Worm (Caenorhabditis elegans) whole organism, midembryonic: Measurements from ENCODE around the gene Y43F8B.13.

Experiments used
- T22C8.4 ChIP-seq: fragments of 200-800 bp; sonication (Bioruptor generic); IDR thresholded peaks from 2 replicates; pipeline ENCODE4 v1.3.6; 2022; ENCODE audit warnings: missing genetic modification characterization, missing compliant biosample characterization
- cog-1 ChIP-seq: sonication (generic microtip); optimal IDR thresholded peaks from 2 replicates; lab custom pipeline; 2016; ENCODE audit warnings: missing genetic modification characterization, missing compliant biosample characterization
- flt-1 ChIP-seq: fragments of 200-800 bp; sonication (Bioruptor generic); IDR thresholded peaks from 2 replicates; pipeline ENCODE4 v1.3.6; 2022; ENCODE audit warnings: missing genetic modification characterization, missing compliant biosample characterization
- klf-2 ChIP-seq: fragments of 200-800 bp; sonication (Bioruptor generic); conservative IDR thresholded peaks from 2 replicates; pipeline ENCODE4 v1.3.6; 2022; ENCODE audit warnings: missing genetic modification reagents, missing genetic modification characterization, missing compliant biosample characterization
- med-1 ChIP-seq: sonication (generic microtip); optimal IDR thresholded peaks from 2 replicates; lab custom pipeline; 2017; ENCODE audit warnings: missing genetic modification characterization, mild to moderate bottlenecking, missing compliant biosample characterization, antibody characterized with exemption, missing genetic modification reagents; ENCODE audit not compliant: insufficient read depth
- ref-1 ChIP-seq: fragments of 200-800 bp; sonication (Bioruptor generic); conservative IDR thresholded peaks from 2 replicates; pipeline ENCODE4 v1.3.6; 2022; ENCODE audit warnings: missing genetic modification reagents, missing genetic modification characterization, missing compliant biosample characterization
- tab-1 ChIP-seq: fragments of 200-800 bp; sonication (Bioruptor generic); IDR thresholded peaks from 2 replicates; pipeline ENCODE4 v1.3.6; 2022; ENCODE audit warnings: missing genetic modification characterization, missing compliant biosample characterization
- ztf-23 ChIP-seq: fragments of 200-800 bp; sonication (Bioruptor generic); IDR thresholded peaks from 2 replicates; pipeline ENCODE4 v1.3.6; 2022; ENCODE audit warnings: missing genetic modification reagents, missing genetic modification characterization, missing compliant biosample characterization
- ztf-29 ChIP-seq: fragments of 200-800 bp; sonication (Bioruptor generic); IDR thresholded peaks from 2 replicates; pipeline ENCODE4 v1.3.6; 2022; ENCODE audit warnings: missing genetic modification reagents, missing genetic modification characterization, missing compliant biosample characterization

Y43F8B.13 gene

DNA sequence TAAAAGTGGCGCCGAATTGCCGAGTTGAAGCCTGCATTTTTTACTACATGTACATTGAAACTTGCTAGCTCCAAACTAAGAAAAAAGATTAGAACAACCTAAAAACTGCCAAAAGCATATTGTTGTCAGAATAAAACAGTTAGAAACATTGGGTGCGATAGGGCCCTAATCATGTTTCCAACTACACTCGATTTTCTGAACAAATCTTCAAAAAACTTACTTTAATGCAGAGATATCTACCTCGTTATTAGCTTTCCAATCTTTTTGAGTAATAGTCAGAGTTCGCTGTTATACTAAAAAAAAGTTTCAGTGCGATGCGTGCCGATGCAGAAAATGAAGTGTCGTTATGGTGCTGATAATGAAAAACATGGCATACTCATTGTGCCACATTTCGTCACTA lies at the start of gene Y43F8B.13, which contains the start of gene Y43F8B.14:
Gene Y43F8B.13 (plus strand): TSS at position 301 of the 400 bp plus-strand sequence.
Gene Y43F8B.14 (minus strand): TSS at position 322 of the 400 bp plus-strand sequence.
- TF ChIP-seq ztf-23 (GFP tag; lab: Robert Waterston, UW) (no peak), klf-2 (GFP tag; lab: Robert Waterston, UW) (no peak), T22C8.4 (GFP tag; lab: Robert Waterston, UW) (no peak), tab-1 (no peak), ref-1 (GFP tag; lab: Robert Waterston, UW) (no peak), med-1 (no peak), flt-1 (GFP tag; lab: Robert Waterston, UW) (no peak), cog-1 (no peak), ztf-29 (GFP tag; lab: Robert Waterston, UW) (no peak)

DNA sequence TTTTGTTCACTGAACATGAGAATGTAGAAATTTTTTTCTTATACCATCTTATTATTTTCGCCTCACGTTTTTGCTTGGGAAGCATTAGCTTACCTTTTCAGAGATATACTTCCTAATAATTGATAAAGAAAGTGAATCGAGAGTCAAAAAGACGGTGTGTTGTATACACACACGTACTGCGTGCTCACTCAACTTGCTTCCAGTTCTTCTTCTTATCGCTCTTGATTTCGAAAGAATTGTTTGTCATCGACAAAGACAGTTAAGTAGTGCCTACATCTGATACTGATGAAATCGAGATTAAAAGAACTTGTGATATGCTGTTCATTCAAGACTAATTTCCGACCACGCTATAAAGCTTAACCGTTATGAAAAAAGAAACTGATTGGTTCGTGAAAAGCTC lies 45.1 kb upstream of the Y43F8B.13 start, which contains the start of gene C25F9.5:
Gene C25F9.5 (minus strand): TSS at position 195 of the 400 bp plus-strand sequence.
- TF ChIP-seq cog-1, result no peak

DNA sequence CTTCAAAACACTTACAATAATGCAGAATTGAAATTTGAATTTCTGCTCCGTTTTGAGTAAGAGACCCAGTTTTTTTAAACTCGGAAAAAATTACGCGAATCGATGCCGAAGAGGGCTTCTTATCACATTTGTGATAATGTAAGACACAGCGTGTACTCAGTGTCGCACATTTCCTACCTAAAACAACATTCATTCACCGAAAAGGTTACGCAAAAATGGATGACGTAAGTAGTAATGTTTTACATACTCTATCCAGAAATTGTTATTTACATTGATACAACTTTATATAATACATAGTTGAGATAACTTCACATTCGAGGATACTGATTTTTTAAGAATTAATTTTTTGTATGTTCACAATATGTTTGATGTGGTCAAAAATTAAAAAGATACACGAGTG lies 39.3 kb upstream of the Y43F8B.13 start, which contains the start of the genes C25F9.4 and C25F9.9:
Gene C25F9.4 (minus strand): TSS at position 101 of the 400 bp plus-strand sequence.
Gene C25F9.9 (plus strand): TSS at position 137 of the 400 bp plus-strand sequence.
- TF ChIP-seq cog-1 (no peak), ztf-29 (GFP tag; lab: Robert Waterston, UW) (no peak), flt-1 (GFP tag; lab: Robert Waterston, UW) (no peak), klf-2 (GFP tag; lab: Robert Waterston, UW) (no peak), ztf-23 (GFP tag; lab: Robert Waterston, UW) (no peak), T22C8.4 (GFP tag; lab: Robert Waterston, UW) (no peak), tab-1 (no peak), med-1 (no peak), ref-1 (GFP tag; lab: Robert Waterston, UW) (no peak)

DNA sequence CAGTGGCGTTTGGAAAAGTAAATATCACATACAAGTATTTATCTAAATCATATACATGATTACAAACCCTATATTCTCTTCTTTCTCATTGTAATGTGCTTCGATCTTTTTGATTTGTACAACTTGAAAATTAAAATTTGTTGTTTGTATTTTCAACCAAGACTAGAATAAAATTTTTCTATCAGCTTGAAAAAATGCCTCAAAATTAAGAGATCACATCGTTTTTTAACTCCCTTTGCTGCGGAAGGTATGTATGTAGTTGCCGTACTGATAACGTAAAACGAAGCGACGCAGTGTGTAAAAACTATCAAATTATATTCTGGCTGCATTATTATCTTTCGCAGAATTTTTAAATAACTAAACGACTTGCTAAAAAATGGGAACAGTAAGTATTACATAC lies 37.9 kb upstream of the Y43F8B.13 start, which contains the start of gene C25F9.15:
Gene C25F9.15 (plus strand): TSS at position 301 of the 400 bp plus-strand sequence.
- TF ChIP-seq med-1 (no peak), flt-1 (GFP tag; lab: Robert Waterston, UW) (no peak), tab-1 (no peak), ztf-23 (GFP tag; lab: Robert Waterston, UW) (no peak), klf-2 (GFP tag; lab: Robert Waterston, UW) (no peak), T22C8.4 (GFP tag; lab: Robert Waterston, UW) (no peak), cog-1 (no peak), ref-1 (GFP tag; lab: Robert Waterston, UW) (no peak), ztf-29 (GFP tag; lab: Robert Waterston, UW) (no peak)

DNA sequence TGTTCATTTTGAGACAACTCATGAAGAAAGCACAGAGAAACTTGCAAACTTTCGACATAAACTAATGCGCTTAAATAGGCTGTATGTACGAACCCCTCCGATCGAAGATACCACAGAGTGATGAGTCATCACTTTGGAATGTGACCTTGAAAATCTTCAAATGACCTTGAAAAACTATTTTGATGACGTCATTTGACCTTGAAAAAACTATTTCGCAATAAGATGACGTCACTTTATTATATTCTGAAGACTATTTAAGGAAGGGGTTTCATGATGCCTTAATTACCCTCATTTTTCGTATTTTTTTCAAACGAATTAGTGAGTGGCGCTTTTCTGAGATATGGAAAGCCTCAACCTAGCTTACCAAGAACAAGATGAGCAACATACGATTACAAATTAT lies 34.6 kb upstream of the Y43F8B.13 start, which contains the start of gene C25F9.2:
Gene C25F9.2 (plus strand): TSS at position 341 of the 400 bp plus-strand sequence.
- TF ChIP-seq klf-2 (GFP tag; lab: Robert Waterston, UW) (no peak), cog-1 (no peak), med-1 (no peak), ztf-29 (GFP tag; lab: Robert Waterston, UW) (no peak), ref-1 (GFP tag; lab: Robert Waterston, UW) (no peak), tab-1 (no peak), flt-1 (GFP tag; lab: Robert Waterston, UW) (no peak), T22C8.4 (GFP tag; lab: Robert Waterston, UW) (no peak), ztf-23 (GFP tag; lab: Robert Waterston, UW) (no peak)

DNA sequence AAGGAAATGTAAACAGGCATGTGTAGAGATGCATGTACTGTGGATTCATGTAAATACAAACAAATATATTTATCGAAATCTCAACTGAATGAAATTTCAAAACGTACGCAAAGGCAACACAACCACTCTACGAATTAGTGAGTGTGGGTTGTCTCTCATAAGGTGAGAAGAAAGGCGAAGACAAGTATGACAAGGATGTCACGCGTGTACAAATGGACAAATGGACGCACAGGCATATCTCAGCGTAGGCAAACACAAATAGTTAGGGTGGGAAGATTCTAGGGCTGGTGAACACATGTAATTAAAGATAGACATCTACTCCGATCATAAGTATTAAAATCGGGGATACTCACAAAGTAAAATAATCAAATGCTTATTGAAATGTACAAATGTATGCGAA lies 27.7 kb upstream of the Y43F8B.13 start:
- no peak for TF ChIP-seq flt-1 (GFP tag; lab: Robert Waterston, UW)
- no peak for TF ChIP-seq cog-1
- TF ChIP-seq klf-2 (GFP tag; lab: Robert Waterston, UW), result no peak
- no peak for TF ChIP-seq tab-1
- no peak for TF ChIP-seq ref-1 (GFP tag; lab: Robert Waterston, UW)
- TF ChIP-seq ztf-29 (GFP tag; lab: Robert Waterston, UW), result no peak
- no peak for TF ChIP-seq ztf-23 (GFP tag; lab: Robert Waterston, UW)
- TF ChIP-seq med-1, result no peak
- TF ChIP-seq T22C8.4 (GFP tag; lab: Robert Waterston, UW), result no peak

DNA sequence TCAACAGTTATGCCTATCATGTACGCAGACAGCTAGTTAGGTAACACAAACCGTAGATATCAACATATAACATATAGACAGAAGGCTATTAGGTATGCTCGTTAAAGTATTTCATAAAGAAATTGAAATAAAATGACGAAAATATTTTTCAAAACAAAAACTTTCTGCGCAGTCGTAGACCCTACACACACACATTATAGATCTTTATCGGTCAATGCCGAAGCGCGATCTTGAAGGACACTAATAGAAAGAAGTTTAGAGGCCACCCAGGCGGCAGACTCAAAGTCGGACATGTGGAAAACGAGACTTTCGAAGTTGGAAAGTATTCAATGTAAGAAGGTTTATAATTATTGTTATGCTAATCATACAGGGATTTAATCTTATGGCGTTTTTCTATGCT lies 26.8 kb upstream of the Y43F8B.13 start:
- TF ChIP-seq klf-2 (GFP tag; lab: Robert Waterston, UW) (no peak), ztf-23 (GFP tag; lab: Robert Waterston, UW) (no peak), ztf-29 (GFP tag; lab: Robert Waterston, UW) (no peak), T22C8.4 (GFP tag; lab: Robert Waterston, UW) (no peak), med-1 (no peak), tab-1 (no peak), flt-1 (GFP tag; lab: Robert Waterston, UW) (no peak), cog-1 (no peak), ref-1 (GFP tag; lab: Robert Waterston, UW) (no peak)

DNA sequence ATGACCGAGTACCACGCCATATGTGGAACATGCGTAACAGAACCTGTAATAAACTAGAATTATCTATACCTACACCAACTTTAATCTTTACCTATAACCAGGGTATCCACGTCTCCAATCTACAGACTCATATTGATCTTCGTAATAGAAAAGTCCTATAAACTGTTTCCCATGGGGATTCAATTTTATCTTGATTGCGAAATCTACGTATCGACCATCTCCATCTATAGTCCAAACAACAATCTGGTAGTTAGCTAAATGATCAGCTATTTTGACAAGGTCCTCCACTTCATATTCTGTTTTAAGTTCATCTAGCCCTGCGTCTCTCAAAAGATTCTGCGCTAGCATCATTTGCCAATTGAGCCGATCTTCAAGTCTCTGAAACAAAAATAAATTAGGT lies 26.1 kb upstream of the Y43F8B.13 start:
- TF ChIP-seq med-1, result no peak
- TF ChIP-seq T22C8.4 (GFP tag; lab: Robert Waterston, UW), result no peak
- TF ChIP-seq ztf-29 (GFP tag; lab: Robert Waterston, UW), result no peak
- TF ChIP-seq klf-2 (GFP tag; lab: Robert Waterston, UW), result no peak
- no peak for TF ChIP-seq ref-1 (GFP tag; lab: Robert Waterston, UW)
- TF ChIP-seq ztf-23 (GFP tag; lab: Robert Waterston, UW), result no peak
- TF ChIP-seq tab-1, result no peak
- TF ChIP-seq cog-1, result no peak
- no peak for TF ChIP-seq flt-1 (GFP tag; lab: Robert Waterston, UW)

DNA sequence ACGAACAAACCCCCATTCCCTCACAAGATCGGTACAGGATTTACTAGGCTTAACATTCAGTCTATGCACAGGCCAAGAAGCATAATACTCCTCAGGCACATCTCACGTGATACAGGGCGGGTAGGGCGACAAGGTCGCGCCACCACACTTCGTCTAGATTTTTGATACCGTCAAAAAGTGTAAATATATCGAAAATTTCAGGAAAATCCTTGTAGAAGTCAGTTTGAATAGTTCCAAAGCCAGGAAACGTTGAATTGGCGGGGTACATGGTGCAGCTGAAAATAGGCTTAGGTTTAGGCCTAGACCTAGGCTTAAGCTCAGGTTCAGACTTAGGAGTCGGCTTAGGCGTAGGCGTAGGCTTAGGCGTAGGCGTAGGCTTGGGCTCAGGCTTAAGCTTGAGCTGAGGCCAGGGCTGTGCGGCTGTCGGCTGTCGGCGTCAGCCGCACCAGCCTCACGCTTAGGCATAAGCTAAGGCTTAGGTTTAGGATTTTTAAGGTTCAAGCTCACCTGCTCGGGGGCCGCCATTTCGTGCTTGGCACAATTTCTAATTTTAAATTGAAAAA lies 25.3 kb upstream of the Y43F8B.13 start:
- TF ChIP-seq ztf-29 (GFP tag; lab: Robert Waterston, UW) (peak; percentile 53; the same call in 1 of the 2 replicates), tab-1 (peak; percentile 70; the same call in 1 of the 2 replicates), T22C8.4 (GFP tag; lab: Robert Waterston, UW) (no peak)

DNA sequence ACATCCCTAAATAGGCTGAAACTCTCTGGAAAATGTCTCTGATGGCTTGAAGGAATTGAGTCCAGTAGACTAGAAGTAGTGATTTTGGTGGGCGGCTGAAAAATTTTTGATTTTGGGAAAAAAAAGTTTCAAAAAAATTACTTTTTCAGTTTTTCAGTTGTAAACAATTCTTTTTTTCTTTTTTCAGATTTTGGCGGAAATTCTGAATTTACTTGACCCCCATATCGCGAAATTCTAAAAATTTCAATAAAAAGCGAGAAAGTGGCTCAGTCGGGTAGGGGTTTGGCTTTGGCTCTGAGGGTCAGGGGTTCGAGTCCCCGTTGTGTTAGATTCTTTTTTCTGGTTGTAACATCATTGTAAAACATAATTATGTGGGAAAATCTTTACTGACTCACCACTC lies 24.7 kb upstream of the Y43F8B.13 start, which contains the start of gene srw-85:
Gene srw-85 (minus strand): TSS at position 101 of the 400 bp plus-strand sequence.
- TF ChIP-seq klf-2 (GFP tag; lab: Robert Waterston, UW) (no peak), flt-1 (GFP tag; lab: Robert Waterston, UW) (no peak), ztf-29 (GFP tag; lab: Robert Waterston, UW) (no peak), tab-1 (no peak), ztf-23 (GFP tag; lab: Robert Waterston, UW) (no peak), T22C8.4 (GFP tag; lab: Robert Waterston, UW) (no peak), cog-1 (no peak), ref-1 (GFP tag; lab: Robert Waterston, UW) (no peak), med-1 (no peak)
